Fruit fly (Drosophila melanogaster) whole organism, embryonic: ENCODE results near the gene tbc.
A peak's percentile ranks its signal among the peaks of the same experiment; 100 is the strongest.

Experiments
- ATbp ChIP-seq: fragments of 200-800 bp; sonication (Bioruptor generic); optimal IDR thresholded peaks from 2 replicates; lab custom pipeline; 2017; ENCODE audit warnings: missing biosample characterization, mild to moderate bottlenecking, missing genetic modification characterization, missing genetic modification reagents
- Ada2b ChIP-seq: fragments of 200-800 bp; sonication (Bioruptor generic); IDR thresholded peaks from 2 replicates; pipeline ENCODE4 v1.3.6; 2022; ENCODE audit warnings: missing biosample characterization, missing genetic modification characterization
- Blimp-1 ChIP-seq: fragments of 200-800 bp; sonication (Bioruptor generic); optimal IDR thresholded peaks from 3 replicates; lab custom pipeline; 2018; ENCODE audit warnings: missing biosample characterization, missing genetic modification characterization, mild to moderate bottlenecking, moderate library complexity, missing genetic modification reagents
- CG10209 ChIP-seq: fragments of 200-800 bp; sonication (Bioruptor generic); optimal IDR thresholded peaks from 3 replicates; lab custom pipeline; 2017; ENCODE audit warnings: missing biosample characterization, mild to moderate bottlenecking, missing genetic modification characterization, missing genetic modification reagents
- CG10274 ChIP-seq: fragments of 200-800 bp; sonication (Bioruptor generic); optimal IDR thresholded peaks from 3 replicates; lab custom pipeline; 2017; ENCODE audit warnings: missing biosample characterization, mild to moderate bottlenecking, missing genetic modification characterization
- CG11504 ChIP-seq: fragments of 200-800 bp; sonication (Bioruptor generic); optimal IDR thresholded peaks from 3 replicates; lab custom pipeline; 2019; ENCODE audit warnings: missing biosample characterization, mild to moderate bottlenecking, missing genetic modification characterization, moderate library complexity
- CG14710 ChIP-seq: fragments of 200-800 bp; sonication (Bioruptor generic); optimal IDR thresholded peaks from 3 replicates; lab custom pipeline; 2019; ENCODE audit warnings: missing biosample characterization, mild to moderate bottlenecking, missing genetic modification characterization, moderate library complexity
- CG18619 ChIP-seq: fragments of 200-800 bp; sonication (Bioruptor generic); optimal IDR thresholded peaks from 3 replicates; lab custom pipeline; 2017; ENCODE audit warnings: missing biosample characterization, mild to moderate bottlenecking, missing genetic modification characterization
- CG18764 ChIP-seq: fragments of 200-800 bp; sonication (Bioruptor generic); optimal IDR thresholded peaks from 3 replicates; lab custom pipeline; 2016; ENCODE audit warnings: missing biosample characterization, missing genetic modification characterization
- CG2116 ChIP-seq: fragments of 200-800 bp; sonication (Bioruptor generic); optimal IDR thresholded peaks from 3 replicates; lab custom pipeline; 2018; ENCODE audit warnings: missing biosample characterization, mild to moderate bottlenecking, missing genetic modification characterization
- CG2875 ChIP-seq: fragments of 200-800 bp; sonication (Bioruptor generic); optimal IDR thresholded peaks from 2 replicates; lab custom pipeline; 2017; ENCODE audit warnings: missing biosample characterization, mild to moderate bottlenecking, missing genetic modification characterization, missing genetic modification reagents
- CG31441 ChIP-seq: fragments of 200-800 bp; sonication (Bioruptor generic); IDR thresholded peaks from 2 replicates; pipeline ENCODE4 v1.3.6; 2022; ENCODE audit warnings: missing biosample characterization, missing genetic modification characterization
- CG34422 ChIP-seq: fragments of 200-800 bp; sonication (Bioruptor generic); IDR thresholded peaks from 3 replicates; pipeline ENCODE4 v1.3.6; 2022; ENCODE audit warnings: missing biosample characterization, missing genetic modification characterization
- CG6254 ChIP-seq: fragments of 200-800 bp; sonication (Bioruptor generic); optimal IDR thresholded peaks from 3 replicates; lab custom pipeline; 2017; ENCODE audit warnings: mild to moderate bottlenecking, missing biosample characterization, missing genetic modification reagents, missing genetic modification characterization
- CG7839 ChIP-seq: fragments of 200-800 bp; sonication (Bioruptor generic); optimal IDR thresholded peaks from 3 replicates; lab custom pipeline; 2018; ENCODE audit warnings: missing biosample characterization, mild to moderate bottlenecking, missing genetic modification characterization, moderate library complexity
- Deaf1 ChIP-seq: fragments of 200-800 bp; optimal IDR thresholded peaks from 3 replicates; lab custom pipeline; 2019; ENCODE audit warnings: missing biosample characterization, mild to moderate bottlenecking, missing genetic modification characterization, moderate library complexity
- E2f1 ChIP-seq: fragments of 200-800 bp; sonication (Bioruptor generic); IDR thresholded peaks from 2 replicates; pipeline ENCODE4 v1.3.6; 2022; ENCODE audit warnings: missing biosample characterization, missing genetic modification characterization
- Eip74EF ChIP-seq, 2 experiments: fragments of 200-800 bp in 1 of 2; fragments of >200 bp in 1 of 2; sonication (Bioruptor generic) in 1 of 2; optimal IDR thresholded peaks; 2 replicates each; lab custom pipeline; 2017 to 2019; ENCODE audit warnings: missing biosample characterization in 2 of 2, missing genetic modification characterization in 2 of 2, mild to moderate bottlenecking in 1 of 2, moderate library complexity in 1 of 2
- Gug ChIP-seq: fragments of 200-800 bp; sonication (Bioruptor generic); IDR thresholded peaks from 4 replicates; pipeline ENCODE4 v1.3.6; 2022; ENCODE audit warnings: missing biosample characterization, missing genetic modification characterization
- H2.0 ChIP-seq: fragments of 200-800 bp; sonication (Bioruptor generic); IDR thresholded peaks from 2 replicates; pipeline ENCODE4 v1.3.6; 2022; ENCODE audit warnings: missing biosample characterization, missing genetic modification characterization
- HHEX ChIP-seq: fragments of 200-800 bp; sonication (Bioruptor generic); optimal IDR thresholded peaks from 3 replicates; lab custom pipeline; 2017; ENCODE audit warnings: missing biosample characterization, mild to moderate bottlenecking, missing genetic modification characterization, missing genetic modification reagents
- Kr ChIP-seq: fragments of 200-800 bp; sonication (Bioruptor generic); optimal IDR thresholded peaks from 2 replicates; lab custom pipeline; 2017; ENCODE audit warnings: missing biosample characterization, mild to moderate bottlenecking, missing genetic modification characterization
- NC2β ChIP-seq: fragments of 200-800 bp; sonication (Bioruptor generic); optimal IDR thresholded peaks from 2 replicates; lab custom pipeline; 2016; ENCODE audit warnings: missing biosample characterization, missing genetic modification characterization
- Oli ChIP-seq: fragments of 200-800 bp; sonication (Bioruptor generic); optimal IDR thresholded peaks from 2 replicates; lab custom pipeline; 2018; ENCODE audit warnings: missing biosample characterization, mild to moderate bottlenecking, missing genetic modification characterization, moderate library complexity
- Ssrp ChIP-seq: fragments of 200-800 bp; sonication (Bioruptor generic); optimal IDR thresholded peaks from 2 replicates; lab custom pipeline; 2018; ENCODE audit warnings: missing biosample characterization, mild to moderate bottlenecking, missing genetic modification characterization, moderate library complexity
- Xbp1 ChIP-seq: fragments of 200-800 bp; sonication (Bioruptor generic); optimal IDR thresholded peaks from 3 replicates; lab custom pipeline; 2016; ENCODE audit warnings: missing biosample characterization, mild to moderate bottlenecking, missing genetic modification characterization
- Xrp1 ChIP-seq: fragments of 200-800 bp; sonication (Bioruptor generic); IDR thresholded peaks from 2 replicates; pipeline ENCODE4 v1.3.6; 2022; ENCODE audit warnings: missing biosample characterization, missing genetic modification characterization
- ap ChIP-seq: fragments of 200-800 bp; sonication (Bioruptor generic); IDR thresholded peaks from 2 replicates; pipeline ENCODE4 v1.3.6; 2022; ENCODE audit warnings: missing biosample characterization, missing genetic modification characterization
- bigmax ChIP-seq: fragments of 200-800 bp; sonication (Bioruptor generic); optimal IDR thresholded peaks from 2 replicates; lab custom pipeline; 2018; ENCODE audit warnings: missing biosample characterization, mild to moderate bottlenecking, missing genetic modification characterization
- dan ChIP-seq: fragments of 200-800 bp; sonication (Bioruptor generic); IDR thresholded peaks from 2 replicates; pipeline ENCODE4 v1.3.6; 2022; ENCODE audit warnings: missing biosample characterization, missing genetic modification characterization
- dmrt99B ChIP-seq: fragments of 200-800 bp; sonication (Bioruptor generic); optimal IDR thresholded peaks from 2 replicates; lab custom pipeline; 2018; ENCODE audit warnings: missing biosample characterization, mild to moderate bottlenecking, missing genetic modification characterization, moderate library complexity
- emc ChIP-seq: fragments of 200-800 bp; sonication (Bioruptor generic); optimal IDR thresholded peaks from 2 replicates; lab custom pipeline; 2016; ENCODE audit warnings: missing biosample characterization, missing genetic modification characterization
- ewg ChIP-seq: fragments of 200-800 bp; sonication (Bioruptor generic); optimal IDR thresholded peaks from 3 replicates; lab custom pipeline; 2017; ENCODE audit warnings: mild to moderate bottlenecking, missing biosample characterization, missing genetic modification reagents, missing genetic modification characterization
- eyg ChIP-seq: fragments of 200-800 bp; sonication (Bioruptor generic); optimal IDR thresholded peaks from 3 replicates; lab custom pipeline; 2016; ENCODE audit warnings: missing biosample characterization, missing genetic modification characterization
- ham ChIP-seq: fragments of 200-800 bp; sonication (Bioruptor generic); IDR thresholded peaks from 2 replicates; pipeline ENCODE4 v1.3.6; 2022; ENCODE audit warnings: missing biosample characterization, missing genetic modification characterization
- her ChIP-seq: fragments of 200-800 bp; sonication (Bioruptor generic); optimal IDR thresholded peaks from 2 replicates; lab custom pipeline; 2016; ENCODE audit warnings: missing biosample characterization, missing genetic modification characterization
- lab ChIP-seq: fragments of 200-800 bp; sonication (Bioruptor generic); optimal IDR thresholded peaks from 3 replicates; lab custom pipeline; 2017; ENCODE audit warnings: missing biosample characterization, missing genetic modification characterization, mild to moderate bottlenecking, moderate library complexity, missing genetic modification reagents
- lmd ChIP-seq: fragments of 200-800 bp; sonication (Bioruptor generic); IDR thresholded peaks from 2 replicates; pipeline ENCODE4 v1.3.6; 2022; ENCODE audit warnings: missing biosample characterization, missing genetic modification characterization
- lola ChIP-seq, 3 experiments: fragments of >200 bp in 2 of 3; fragments of 200-800 bp in 1 of 3; sonication (Bioruptor generic) in 1 of 3; optimal IDR thresholded peaks; 2 replicates each; lab custom pipeline; 2017 to 2019; ENCODE audit warnings: missing biosample characterization in 3 of 3, missing genetic modification characterization in 3 of 3, mild to moderate bottlenecking in 1 of 3, moderate library complexity in 1 of 3
- org-1 ChIP-seq: fragments of 200-800 bp; sonication (Bioruptor generic); optimal IDR thresholded peaks from 2 replicates; lab custom pipeline; 2017; ENCODE audit warnings: missing biosample characterization, missing genetic modification characterization
- pan ChIP-seq, 4 experiments: fragments of >200 bp in 3 of 4; fragments of 200-800 bp in 1 of 4; sonication (Bioruptor generic) in 1 of 4; optimal IDR thresholded peaks in 3 of 4; IDR thresholded peaks in 1 of 4; 2 replicates each; pipeline versions ENCODE4 v1.3.6 to Lab custom; 2017 to 2022; ENCODE audit warnings: missing biosample characterization in 2 of 4, missing genetic modification characterization in 2 of 4, mixed read lengths in 1 of 4
- prd ChIP-seq, 3 experiments: fragments of >200 bp in 2 of 3; fragments of 200-800 bp in 1 of 3; sonication (Bioruptor generic) in 1 of 3; optimal IDR thresholded peaks in 2 of 3; IDR thresholded peaks in 1 of 3; 2 replicates in 2 of 3; 3 replicates in 1 of 3; pipeline versions ENCODE4 v1.3.6 to Lab custom; 2017 to 2022; ENCODE audit warnings: missing biosample characterization in 1 of 3, missing genetic modification characterization in 1 of 3
- sens-2 ChIP-seq: fragments of 200-800 bp; sonication (Bioruptor generic); IDR thresholded peaks from 2 replicates; pipeline ENCODE4 v1.3.6; 2022; ENCODE audit warnings: missing biosample characterization, missing genetic modification characterization
- seq ChIP-seq: fragments of 200-800 bp; sonication (Bioruptor generic); IDR thresholded peaks from 2 replicates; pipeline ENCODE4 v1.3.6; 2022; ENCODE audit warnings: missing biosample characterization, missing genetic modification characterization
- sug ChIP-seq: fragments of 200-800 bp; optimal IDR thresholded peaks from 2 replicates; lab custom pipeline; 2019; ENCODE audit warnings: missing biosample characterization, mild to moderate bottlenecking, missing genetic modification characterization, moderate library complexity
- tap ChIP-seq: fragments of 200-800 bp; optimal IDR thresholded peaks from 3 replicates; lab custom pipeline; 2019; ENCODE audit warnings: missing biosample characterization, mild to moderate bottlenecking, missing genetic modification characterization, moderate library complexity
- tio ChIP-seq: fragments of 200-800 bp; sonication (Bioruptor generic); optimal IDR thresholded peaks from 2 replicates; lab custom pipeline; 2017; ENCODE audit warnings: missing biosample characterization, missing genetic modification characterization, inconsistent platforms
- vfl ChIP-seq: fragments of 200-800 bp; sonication (Bioruptor generic); optimal IDR thresholded peaks from 2 replicates; lab custom pipeline; 2016; ENCODE audit warnings: missing biosample characterization, missing genetic modification characterization
- vvl ChIP-seq: fragments of 200-800 bp; sonication (Bioruptor generic); IDR thresholded peaks from 2 replicates; pipeline ENCODE4 v1.3.6; 2022; ENCODE audit warnings: missing biosample characterization, missing genetic modification characterization

tbc gene

dm6 chrX:20507785-20508184 is 58.7 kb downstream of the tbc start (continued):
- TF ChIP-seq CG11504 (tag; lab: Kevin White, UChicago) (peak; percentile 64), lmd (GFP tag; lab: Robert Waterston, UW) (peak; percentile 60), ham (GFP tag; lab: Robert Waterston, UW) (no peak), NC2β (peak; percentile 30), CG6254 (GFP tag; lab: Kevin White, UChicago) (no peak), CG14710 (tag; lab: Kevin White, UChicago) (peak; percentile 21), dmrt99B (tag; lab: Kevin White, UChicago) (peak; percentile 67), org-1 (GFP tag; lab: Kevin White, UChicago) (peak; percentile 17), CG34422 (GFP tag; lab: Robert Waterston, UW) (peak; percentile 58; the same call in 1 of the 3 replicates), lola (GFP tag; optimal IDR thresholded peaks at IDR 0.05; lab: Kevin White, UChicago) (peak in 1 of 3 experiments; percentile 6), E2f1 (GFP tag; lab: Robert Waterston, UW) (peak; percentile 46), sug (tag; lab: Kevin White, UChicago) (peak; percentile 5), HHEX (GFP tag; lab: Kevin White, UChicago) (peak; percentile 49), pan (optimal IDR thresholded peaks at IDR 0.05; lab: Kevin White, UChicago) (no peak), pan (GFP tag; optimal IDR thresholded peaks at IDR 0.05 in 1 of 2, IDR thresholded peaks at IDR 0.05 in 1 of 2) (peak in 1 of 2 experiments; percentile 31), ap (GFP tag; lab: Robert Waterston, UW) (no peak), bigmax (GFP tag; lab: Kevin White, UChicago) (no peak), CG7839 (tag; lab: Kevin White, UChicago) (peak; percentile 51), H2.0 (GFP tag; lab: Robert Waterston, UW) (peak; percentile 47; the same call in 1 of the 2 replicates), Eip74EF (GFP tag; optimal IDR thresholded peaks at IDR 0.05; lab: Kevin White, UChicago) (no peak), Xbp1 (GFP tag; lab: Kevin White, UChicago) (peak; percentile 60), prd (optimal IDR thresholded peaks at IDR 0.05; lab: Kevin White, UChicago) (no peak), prd (GFP tag; IDR thresholded peaks at IDR 0.05; lab: Robert Waterston, UW) (peak; percentile 54; the same call in 1 of the 3 replicates), CG10274 (no peak), her (GFP tag; lab: Kevin White, UChicago) (no peak), emc (no peak), tap (tag; lab: Kevin White, UChicago) (no peak), sens-2 (GFP tag; lab: Robert Waterston, UW) (no peak), seq (GFP tag; lab: Robert Waterston, UW) (peak; percentile 38; the same call in 1 of the 2 replicates), Ada2b (no peak), CG31441 (peak; percentile 60), Deaf1 (tag; lab: Kevin White, UChicago) (no peak), CG10209 (GFP tag; lab: Kevin White, UChicago) (peak; percentile 40), tio (peak; percentile 66), CG2116 (GFP tag; lab: Kevin White, UChicago) (no peak), Ssrp (tag; lab: Kevin White, UChicago) (peak; percentile 49), Xrp1 (GFP tag; lab: Robert Waterston, UW) (peak; percentile 60), CG18619 (GFP tag; lab: Kevin White, UChicago) (peak; percentile 23), CG2875 (GFP tag; lab: Kevin White, UChicago) (peak; percentile 15), Kr (GFP tag; lab: Kevin White, UChicago) (no peak), Blimp-1 (peak; percentile 36), vfl (GFP tag; lab: Kevin White, UChicago) (no peak), ATbp (GFP tag; lab: Kevin White, UChicago) (peak; percentile 59), Gug (GFP tag; lab: Robert Waterston, UW) (peak; percentile 46; the same call in 1 of the 4 replicates), CG18764 (GFP tag; lab: Kevin White, UChicago) (peak; percentile 2), ewg (peak; percentile 29), vvl (GFP tag; lab: Robert Waterston, UW) (peak; percentile 39; the same call in 1 of the 2 replicates), eyg (GFP tag; lab: Kevin White, UChicago) (no peak), lab (peak; percentile 68), Oli (peak; percentile 56), dan (GFP tag; lab: Robert Waterston, UW) (no peak)
